Fruit fly (Drosophila melanogaster) whole organism: ENCODE results near the gene Orc5.

Source experiments
- CG8478 ChIP-seq: fragments of >200 bp; optimal IDR thresholded peaks from 2 replicates; lab custom pipeline; 2018; ENCODE audit warnings: inconsistent platforms
- Dll ChIP-seq: fragments of >200 bp; optimal IDR thresholded peaks from 2 replicates; lab custom pipeline; 2017
- EcR ChIP-seq, 2 experiments: fragments of >200 bp; optimal IDR thresholded peaks; 2 replicates each; lab custom pipeline; 2017; ENCODE audit warnings: missing biosample characterization in 2 of 2, missing genetic modification characterization in 2 of 2, missing genetic modification reagents in 2 of 2
- pan ChIP-seq: fragments of >200 bp; optimal IDR thresholded peaks from 2 replicates; lab custom pipeline; 2017
- psq ChIP-seq: fragments of >200 bp; optimal IDR thresholded peaks from 2 replicates; lab custom pipeline; 2017
- usp ChIP-seq: fragments of >200 bp; optimal IDR thresholded peaks from 2 replicates; lab custom pipeline; 2017; ENCODE audit warnings: missing biosample characterization, missing genetic modification characterization, mixed read lengths

The Orc5 gene

dm6 chr2L:13829540-13829939 is at the start of gene Orc5, which contains the start of gene Arpc1:
TSS of gene Orc5 (plus strand) at chr2L:13829837.
TSS of gene Arpc1 (minus strand) at chr2L:13829741.
- TF ChIP-seq Dll (lab: Kevin White, UChicago) (no peak), EcR (GFP tag; optimal IDR thresholded peaks at IDR 0.05; lab: Kevin White, UChicago) (no peak), pan (lab: Kevin White, UChicago) (no peak), psq (lab: Kevin White, UChicago) (no peak), CG8478 (lab: Kevin White, UChicago) (no peak), usp (GFP tag; lab: Kevin White, UChicago) (no peak)

dm6 chr2L:13780109-13780947 is 49.3 kb upstream of the Orc5 start, which contains the start of the genes CG9008 and p38b:
TSS of gene CG9008 (minus strand) at chr2L:13780165.
TSS of gene p38b (plus strand) at chr2L:13780689.
- TF ChIP-seq CG8478 (lab: Kevin White, UChicago) = no peak
- TF ChIP-seq EcR (GFP tag; optimal IDR thresholded peaks at IDR 0.05; lab: Kevin White, UChicago) = no peak
- no peak for TF ChIP-seq psq (lab: Kevin White, UChicago)
- no peak for TF ChIP-seq Dll (lab: Kevin White, UChicago)
- no peak for TF ChIP-seq usp (GFP tag; lab: Kevin White, UChicago)
- no peak for TF ChIP-seq pan (lab: Kevin White, UChicago)

DNA sequence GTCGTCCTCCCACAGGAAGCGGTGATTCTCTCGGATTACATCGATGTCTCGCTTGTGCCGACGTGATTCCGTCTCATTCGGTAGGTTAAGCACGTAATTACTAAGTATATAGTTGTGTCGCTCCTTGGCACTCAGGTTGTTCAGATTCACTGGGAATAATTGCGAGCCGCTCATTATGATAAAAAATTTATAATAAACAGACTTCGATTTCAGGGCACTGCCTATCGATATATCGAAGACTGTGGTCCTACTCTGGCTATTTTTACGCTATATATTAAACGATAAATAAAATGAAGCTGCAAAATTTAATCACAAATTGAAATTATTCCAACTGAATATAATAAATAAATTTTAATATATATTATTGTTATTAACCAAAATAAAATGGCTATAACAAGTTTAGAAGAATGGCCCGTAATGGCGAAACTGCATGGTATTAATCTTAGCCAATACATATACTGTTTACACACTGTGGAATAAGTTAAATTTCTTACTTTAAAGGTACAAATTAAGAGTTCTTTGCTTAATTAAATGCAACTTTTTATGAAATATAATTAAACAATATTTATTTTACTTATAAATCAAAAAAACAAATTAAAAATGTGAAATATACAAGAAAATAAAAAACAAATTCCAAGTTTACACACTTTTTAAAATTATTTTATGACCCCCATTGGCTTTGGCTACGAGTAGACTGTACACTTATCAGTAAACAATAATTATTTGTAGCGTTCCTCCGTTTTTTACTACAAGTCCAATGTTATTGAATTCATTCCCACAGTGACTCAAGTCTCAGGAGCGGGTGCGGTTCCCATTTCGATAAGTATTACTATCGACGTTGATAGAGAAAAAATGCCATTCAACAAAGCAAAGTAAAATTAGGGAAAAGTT is 46.1 kb upstream of the Orc5 start, which contains the start of gene Eato:
Eato (plus strand) TSS at position 821 of the 891 bp plus-strand sequence.
- TF ChIP-seq CG8478 (lab: Kevin White, UChicago) (no peak), EcR (GFP tag; optimal IDR thresholded peaks at IDR 0.05; lab: Kevin White, UChicago) (no peak)

dm6 chr2L:13784155-13784681 is 45.4 kb upstream of the Orc5 start, which contains the start of gene CG16890:
TSS of gene CG16890 (minus strand) at chr2L:13784338.
- TF ChIP-seq pan (lab: Kevin White, UChicago) (no peak), CG8478 (lab: Kevin White, UChicago) (no peak), usp (GFP tag; lab: Kevin White, UChicago) (no peak), EcR (GFP tag; optimal IDR thresholded peaks at IDR 0.05; lab: Kevin White, UChicago) (no peak), psq (lab: Kevin White, UChicago) (no peak), Dll (lab: Kevin White, UChicago) (no peak)

dm6 chr2L:13790715-13791114 is 38.9 kb upstream of the Orc5 start, which contains the start of gene CG16863:
TSS of gene CG16863 (plus strand) at chr2L:13790959.
- TF ChIP-seq psq (lab: Kevin White, UChicago) = no peak
- TF ChIP-seq CG8478 (lab: Kevin White, UChicago) = no peak
- TF ChIP-seq EcR (GFP tag; optimal IDR thresholded peaks at IDR 0.05; lab: Kevin White, UChicago) = no peak
- TF ChIP-seq Dll (lab: Kevin White, UChicago) = no peak
- no peak for TF ChIP-seq pan (lab: Kevin White, UChicago)
- TF ChIP-seq usp (GFP tag; lab: Kevin White, UChicago) = no peak

DNA sequence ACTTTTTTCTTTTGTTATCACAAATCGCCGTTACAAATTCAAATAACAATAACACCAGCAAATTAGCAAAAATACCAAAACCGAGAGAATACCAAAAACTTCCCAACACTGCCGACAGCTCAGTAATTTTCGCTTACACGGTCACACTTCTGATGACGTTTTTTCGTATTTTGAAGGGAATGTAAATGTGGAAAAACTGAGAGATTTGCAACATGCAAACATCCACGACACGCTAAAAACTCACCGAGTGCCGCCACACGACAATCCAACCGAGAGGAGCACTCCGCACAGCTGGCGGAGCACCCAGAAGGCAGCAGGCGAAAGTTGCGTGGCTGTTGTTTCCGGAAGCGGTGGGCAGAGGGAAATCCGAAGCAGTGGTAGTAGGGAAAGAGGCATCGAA is 36.2 kb upstream of the Orc5 start, which contains the start of gene Sec71:
Sec71 (plus strand) TSS at position 117 of the 400 bp plus-strand sequence.
- TF ChIP-seq Dll (lab: Kevin White, UChicago) (no peak), EcR (GFP tag; optimal IDR thresholded peaks at IDR 0.05; lab: Kevin White, UChicago) (no peak), psq (lab: Kevin White, UChicago) (no peak), CG8478 (lab: Kevin White, UChicago) (no peak), pan (lab: Kevin White, UChicago) (no peak), usp (GFP tag; lab: Kevin White, UChicago) (no peak)

DNA sequence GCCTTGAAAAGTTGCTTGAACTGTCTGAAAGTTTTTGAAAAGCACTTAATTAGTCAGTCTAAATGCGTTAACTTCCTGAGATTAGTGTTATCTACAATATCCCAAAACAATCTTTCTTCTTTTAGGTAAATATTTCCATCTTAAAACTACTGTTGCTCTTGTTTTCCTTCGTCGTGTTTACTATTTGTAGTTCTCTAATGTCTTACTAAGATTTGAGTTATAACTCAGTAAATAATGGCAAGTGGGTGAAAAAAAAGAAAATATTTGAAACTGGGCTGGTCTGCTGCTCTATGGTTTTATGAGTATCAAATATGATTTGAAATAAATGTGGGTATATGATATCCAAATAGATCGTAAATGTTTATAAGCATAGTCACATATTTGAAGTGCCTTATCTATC is 28.5 kb upstream of the Orc5 start:
- TF ChIP-seq Dll (lab: Kevin White, UChicago) = no peak
- no peak for TF ChIP-seq pan (lab: Kevin White, UChicago)
- no peak for TF ChIP-seq psq (lab: Kevin White, UChicago)
- TF ChIP-seq CG8478 (lab: Kevin White, UChicago) = no peak
- no peak for TF ChIP-seq usp (GFP tag; lab: Kevin White, UChicago)
- TF ChIP-seq EcR (GFP tag; optimal IDR thresholded peaks at IDR 0.05; lab: Kevin White, UChicago) = no peak

dm6 chr2L:13802075-13802639 is 27.5 kb upstream of the Orc5 start:
- no peak for TF ChIP-seq usp (GFP tag; lab: Kevin White, UChicago)
- no peak for TF ChIP-seq pan (lab: Kevin White, UChicago)
- no peak for TF ChIP-seq CG8478 (lab: Kevin White, UChicago)
- TF ChIP-seq psq (lab: Kevin White, UChicago) = no peak
- TF ChIP-seq EcR (GFP tag; optimal IDR thresholded peaks at IDR 0.05; lab: Kevin White, UChicago) = no peak
- TF ChIP-seq Dll (lab: Kevin White, UChicago) = no peak

- TF ChIP-seq EcR (GFP tag; optimal IDR thresholded peaks at IDR 0.05; lab: Kevin White, UChicago) (no peak), CG8478 (lab: Kevin White, UChicago) (no peak), Dll (lab: Kevin White, UChicago) (no peak), usp (GFP tag; lab: Kevin White, UChicago) (no peak), psq (lab: Kevin White, UChicago) (no peak), pan (lab: Kevin White, UChicago) (no peak)
Measured at dm6 chr2L:13803032-13803661, 26.5 kb upstream of the Orc5 start, which contains the start of gene CAH1. TSS of gene CAH1 (plus strand) at chr2L:13803626.
